Worm (Caenorhabditis elegans) whole organism, L3 larva: ENCODE results near the gene sart-3.

ENCODE experiments used
- R02D3.7 ChIP-seq: fragments of 150-350 bp; optimal IDR thresholded peaks from 2 replicates; lab custom pipeline; 2014; ENCODE audit warnings: missing biosample characterization, missing genetic modification characterization
- ZK546.5 ChIP-seq: sonication (generic microtip); optimal IDR thresholded peaks from 2 replicates; lab custom pipeline; 2017; ENCODE audit warnings: missing biosample characterization, missing genetic modification characterization
- aly-2 ChIP-seq: fragments of 150-350 bp; optimal IDR thresholded peaks from 2 replicates; lab custom pipeline; 2014; ENCODE audit warnings: missing biosample characterization, missing genetic modification characterization
- ama-1 ChIP-seq: fragments of 150-350 bp; optimal IDR thresholded peaks from 2 replicates; lab custom pipeline; 2018
- ceh-16 ChIP-seq: sonication (generic microtip); optimal IDR thresholded peaks from 2 replicates; lab custom pipeline; 2017; ENCODE audit warnings: missing biosample characterization, missing genetic modification characterization
- ceh-82 ChIP-seq: fragments of 150-350 bp; optimal IDR thresholded peaks from 2 replicates; lab custom pipeline; 2014; ENCODE audit warnings: missing biosample characterization, missing genetic modification characterization
- ceh-9 ChIP-seq: sonication (generic microtip); optimal IDR thresholded peaks from 2 replicates; lab custom pipeline; 2018; ENCODE audit warnings: missing biosample characterization, missing genetic modification characterization
- daf-12 ChIP-seq: fragments of 150-350 bp; optimal IDR thresholded peaks from 2 replicates; lab custom pipeline; 2014; ENCODE audit warnings: missing biosample characterization, missing genetic modification reagents, missing genetic modification characterization
- egl-5 ChIP-seq: fragments of 150-350 bp; optimal IDR thresholded peaks from 2 replicates; lab custom pipeline; 2017; ENCODE audit warnings: missing biosample characterization, missing genetic modification reagents, missing genetic modification characterization, inconsistent platforms
- elt-2 ChIP-seq: sonication (generic microtip); optimal IDR thresholded peaks from 2 replicates; lab custom pipeline; 2016; ENCODE audit warnings: missing genetic modification reagents, mild to moderate bottlenecking, missing genetic modification characterization, missing compliant biosample characterization
- elt-3 ChIP-seq, 3 experiments: fragments of 150-350 bp in 1 of 3; sonication (generic microtip) in 2 of 3; optimal IDR thresholded peaks; 2 replicates in 2 of 3; 4 replicates in 1 of 3; lab custom pipeline; 2014 to 2017; ENCODE audit warnings: missing biosample characterization in 3 of 3, missing genetic modification characterization in 3 of 3
- fkh-10 ChIP-seq: sonication (generic microtip); optimal IDR thresholded peaks from 2 replicates; lab custom pipeline; 2017; ENCODE audit warnings: missing biosample characterization, missing genetic modification reagents, missing genetic modification characterization
- fos-1 ChIP-seq: fragments of 150-350 bp; optimal IDR thresholded peaks from 2 replicates; lab custom pipeline; 2014; ENCODE audit warnings: missing biosample characterization, missing genetic modification characterization
- hmg-11 ChIP-seq: sonication (generic microtip); optimal IDR thresholded peaks from 2 replicates; lab custom pipeline; 2016; ENCODE audit warnings: missing genetic modification characterization, missing compliant biosample characterization
- jun-1 ChIP-seq: fragments of 150-350 bp; optimal IDR thresholded peaks from 2 replicates; lab custom pipeline; 2014; ENCODE audit warnings: missing biosample characterization, missing genetic modification reagents, missing genetic modification characterization
- lin-15B ChIP-seq: fragments of 150-350 bp; optimal IDR thresholded peaks from 2 replicates; lab custom pipeline; 2014; ENCODE audit warnings: missing biosample characterization, missing genetic modification characterization
- lsy-12 ChIP-seq: sonication (generic microtip); optimal IDR thresholded peaks from 2 replicates; lab custom pipeline; 2016; ENCODE audit warnings: mild to moderate bottlenecking, missing genetic modification characterization, missing compliant biosample characterization
- mdl-1 ChIP-seq: fragments of 150-350 bp; optimal IDR thresholded peaks from 2 replicates; lab custom pipeline; 2014; ENCODE audit warnings: missing biosample characterization, missing genetic modification characterization
- mml-1 ChIP-seq: fragments of 150-350 bp; sonication (generic microtip); optimal IDR thresholded peaks from 3 replicates; lab custom pipeline; 2014; ENCODE audit warnings: missing biosample characterization, missing genetic modification characterization
- nfya-1 ChIP-seq: sonication (generic microtip); optimal IDR thresholded peaks from 2 replicates; lab custom pipeline; 2017; ENCODE audit warnings: missing genetic modification characterization, mild to moderate bottlenecking, missing compliant biosample characterization, antibody characterized with exemption, moderate library complexity; ENCODE audit not compliant: insufficient read depth
- nhr-11 ChIP-seq: fragments of 150-350 bp; optimal IDR thresholded peaks from 2 replicates; lab custom pipeline; 2014; ENCODE audit warnings: missing biosample characterization, missing genetic modification characterization
- nhr-12 ChIP-seq: fragments of 150-350 bp; optimal IDR thresholded peaks from 2 replicates; lab custom pipeline; 2014; ENCODE audit warnings: missing biosample characterization, missing genetic modification characterization
- nhr-23 ChIP-seq: fragments of 150-350 bp; optimal IDR thresholded peaks from 2 replicates; lab custom pipeline; 2014; ENCODE audit warnings: missing biosample characterization, missing genetic modification reagents, missing genetic modification characterization
- nhr-25 ChIP-seq: sonication (generic microtip); optimal IDR thresholded peaks from 2 replicates; lab custom pipeline; 2017; ENCODE audit warnings: missing biosample characterization, missing genetic modification characterization
- nhr-28 ChIP-seq: fragments of 150-350 bp; optimal IDR thresholded peaks from 2 replicates; lab custom pipeline; 2014; ENCODE audit warnings: missing biosample characterization, missing genetic modification characterization
- nhr-43 ChIP-seq: sonication (generic microtip); optimal IDR thresholded peaks from 2 replicates; lab custom pipeline; 2016; ENCODE audit warnings: mild to moderate bottlenecking, missing genetic modification characterization, missing compliant biosample characterization; ENCODE audit not compliant: poor library complexity, severe bottlenecking
- nhr-67 ChIP-seq: fragments of 150-350 bp; optimal IDR thresholded peaks from 2 replicates; lab custom pipeline; 2014; ENCODE audit warnings: missing biosample characterization, missing genetic modification characterization
- nhr-76 ChIP-seq: fragments of 150-350 bp; sonication (generic microtip); optimal IDR thresholded peaks from 5 replicates; lab custom pipeline; 2014; ENCODE audit warnings: missing biosample characterization, missing genetic modification characterization
- sea-2 ChIP-seq: fragments of 150-350 bp; sonication (generic microtip); optimal IDR thresholded peaks from 4 replicates; lab custom pipeline; 2014; ENCODE audit warnings: missing biosample characterization, missing genetic modification reagents, missing genetic modification characterization
- skn-1 ChIP-seq: fragments of 150-350 bp; optimal IDR thresholded peaks from 2 replicates; lab custom pipeline; 2014; ENCODE audit warnings: missing biosample characterization, missing genetic modification characterization
- snpc-4 ChIP-seq: fragments of 150-350 bp; optimal IDR thresholded peaks from 2 replicates; lab custom pipeline; 2014; ENCODE audit warnings: missing biosample characterization, missing genetic modification characterization
- tbx-2 ChIP-seq: sonication (generic microtip); optimal IDR thresholded peaks from 2 replicates; lab custom pipeline; 2016; ENCODE audit warnings: mild to moderate bottlenecking, missing genetic modification characterization, missing compliant biosample characterization
- unc-39 ChIP-seq: sonication (generic microtip); optimal IDR thresholded peaks from 4 replicates; lab custom pipeline; 2017; ENCODE audit warnings: missing biosample characterization, missing genetic modification characterization
- ztf-11 ChIP-seq: fragments of 150-350 bp; optimal IDR thresholded peaks from 2 replicates; lab custom pipeline; 2014; ENCODE audit warnings: missing biosample characterization, missing genetic modification characterization
- ztf-4 ChIP-seq: fragments of 150-350 bp; optimal IDR thresholded peaks from 2 replicates; lab custom pipeline; 2014; ENCODE audit warnings: missing biosample characterization, missing genetic modification characterization

sart-3 gene

DNA sequence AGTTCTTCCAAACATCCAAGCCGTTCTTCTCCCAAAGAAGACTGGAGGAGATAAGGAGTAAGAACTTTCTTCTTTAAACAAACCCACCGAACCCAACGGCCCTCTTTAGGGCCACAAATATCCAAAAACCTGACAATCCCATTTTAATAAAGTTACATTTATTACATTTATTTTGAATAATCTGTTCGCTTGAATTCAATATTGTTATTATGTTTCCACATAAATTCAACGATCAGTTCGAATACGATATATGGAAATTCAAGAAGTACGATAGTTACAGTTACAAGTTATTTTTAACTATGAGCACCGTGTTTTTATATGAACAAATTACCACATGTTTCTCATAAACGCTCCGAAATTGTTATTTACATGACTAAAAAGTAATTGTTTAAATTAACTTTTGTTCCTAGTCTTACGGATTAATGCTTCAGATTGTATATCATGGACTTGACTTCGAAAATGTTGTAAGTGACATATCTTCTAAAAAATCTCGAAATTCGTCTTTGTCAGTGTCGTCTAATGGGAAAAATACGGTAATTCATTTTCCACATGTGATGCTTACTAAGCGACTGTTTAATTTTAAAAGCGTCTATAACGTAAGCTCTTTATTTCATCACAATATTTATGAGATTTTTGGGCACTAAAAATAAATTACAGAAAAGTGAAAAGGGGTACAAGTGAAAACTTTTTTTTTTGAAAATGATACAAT, 8.1 kb upstream of the sart-3 start:
- no peak for TF ChIP-seq nhr-76 (tag; lab: Kevin White, UChicago)
- no peak for TF ChIP-seq tbx-2 (tag; lab: Kevin White, UChicago)
- no peak for TF ChIP-seq ama-1 (lab: Kevin White, UChicago)
- TF ChIP-seq elt-3 (tag; optimal IDR thresholded peaks at IDR 0.05; lab: Kevin White, UChicago): no peak
- TF ChIP-seq jun-1: no peak
- TF ChIP-seq fos-1 (tag; lab: Kevin White, UChicago): no peak

DNA sequence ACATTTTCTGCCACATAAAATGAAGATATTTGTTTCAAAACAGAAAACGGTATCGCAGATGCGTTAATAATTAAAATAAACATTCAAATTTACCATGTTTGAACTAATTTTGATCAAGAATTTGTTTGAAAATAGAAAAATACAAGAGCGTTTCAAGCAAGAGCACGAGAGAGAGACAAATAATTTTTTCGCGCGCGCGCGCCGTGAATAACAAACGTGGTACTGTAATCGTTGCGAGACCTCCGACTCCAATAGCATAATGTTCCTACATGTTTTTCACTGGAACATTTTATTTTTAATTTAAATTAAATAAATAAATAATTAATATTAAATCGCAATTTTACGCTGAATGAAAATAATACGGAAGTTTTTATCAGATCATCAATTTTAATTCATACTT, 4.3 kb upstream of the sart-3 start, which contains the start of gene F54E12.2:
Gene F54E12.2, minus strand, starts transcription at position 164 of the 400 bp plus-strand sequence.
- TF ChIP-seq nfya-1: no peak
- no peak for TF ChIP-seq ceh-9
- no peak for TF ChIP-seq nhr-23 (tag; lab: Kevin White, UChicago)
- no peak for TF ChIP-seq ama-1 (lab: Kevin White, UChicago)
- TF ChIP-seq R02D3.7 (tag; lab: Kevin White, UChicago): no peak

DNA sequence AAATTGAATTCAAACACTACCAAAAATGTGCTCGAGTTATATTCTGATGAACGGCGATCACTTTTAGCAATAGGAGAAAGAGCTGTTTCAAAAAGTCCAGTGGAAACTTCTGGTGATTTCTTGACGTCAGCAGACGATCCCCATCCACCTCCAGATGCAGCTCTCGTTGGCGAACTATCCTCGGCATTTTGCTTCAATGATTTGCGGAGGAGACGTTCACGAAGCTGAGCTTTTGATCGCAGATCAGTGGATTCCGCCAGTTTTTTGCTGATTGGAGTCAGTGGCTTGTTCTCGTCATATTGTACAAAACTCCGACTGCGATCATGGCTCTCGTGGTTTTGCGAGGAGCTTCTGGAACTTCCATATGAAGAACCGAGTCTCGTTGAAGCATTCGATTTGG, 3.4 kb upstream of the sart-3 start:
- TF ChIP-seq ama-1 (lab: Kevin White, UChicago): no peak
- TF ChIP-seq ceh-82 (tag; lab: Kevin White, UChicago): no peak
- no peak for TF ChIP-seq fkh-10
- TF ChIP-seq nhr-12: no peak
- TF ChIP-seq nhr-67 (tag; lab: Kevin White, UChicago): no peak
- no peak for TF ChIP-seq ztf-11 (tag; lab: Kevin White, UChicago)
- no peak for TF ChIP-seq tbx-2 (tag; lab: Kevin White, UChicago)
- TF ChIP-seq lsy-12: no peak
- no peak for TF ChIP-seq aly-2 (tag; lab: Kevin White, UChicago)
- TF ChIP-seq ZK546.5 (tag; lab: Kevin White, UChicago): no peak
- TF ChIP-seq nhr-25 (tag; lab: Kevin White, UChicago): no peak
- no peak for TF ChIP-seq ceh-9
- TF ChIP-seq nhr-43 (tag; lab: Kevin White, UChicago): no peak

ce11 chrIV:11329269-11329668, 3.5 kb downstream of the sart-3 start, which contains the start of gene leo-1:
leo-1 (minus strand) TSS chrIV:11329369.
- TF ChIP-seq egl-5 (tag; lab: Kevin White, UChicago): no peak
- TF ChIP-seq mdl-1 (tag; lab: Kevin White, UChicago): no peak
- no peak for TF ChIP-seq ceh-16 (tag; lab: Kevin White, UChicago)
- TF ChIP-seq tbx-2 (tag; lab: Kevin White, UChicago): no peak
- TF ChIP-seq elt-2 (tag; lab: Kevin White, UChicago): no peak
- TF ChIP-seq nhr-43 (tag; lab: Kevin White, UChicago): no peak
- no peak for TF ChIP-seq hmg-11 (tag; lab: Kevin White, UChicago)
- TF ChIP-seq lin-15B (tag; lab: Kevin White, UChicago): no peak
- TF ChIP-seq, all 47 proteins: peak for 0

DNA sequence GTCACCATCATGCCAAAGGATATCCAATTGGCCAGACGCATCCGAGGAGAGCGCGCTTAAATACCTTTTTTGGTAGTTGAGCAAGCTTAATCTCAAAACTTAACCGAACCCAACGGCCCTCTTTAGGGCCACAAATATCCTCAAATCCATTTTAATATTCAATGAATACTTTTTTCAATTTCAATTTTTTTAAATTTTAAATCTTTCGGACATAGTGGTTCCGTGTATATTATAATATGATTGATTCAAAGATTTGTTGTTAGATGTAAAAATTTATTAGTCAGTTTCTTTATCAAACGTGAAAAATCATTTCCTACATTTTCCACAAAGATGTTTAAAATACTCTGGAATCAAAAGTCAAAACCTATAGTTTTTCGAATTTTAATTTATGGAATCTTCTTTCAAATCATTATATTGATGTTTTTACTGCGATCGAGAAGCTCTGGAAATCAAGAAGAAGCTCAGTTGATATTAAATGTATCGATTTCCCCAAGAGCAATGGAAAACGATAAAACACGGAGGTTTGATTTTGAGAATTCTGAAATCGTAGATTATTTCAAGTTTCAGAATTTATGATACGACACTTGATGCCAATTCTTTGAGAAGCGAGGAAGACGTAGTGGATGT, 5.7 kb downstream of the sart-3 start, which contains the start of gene B0035.21:
Gene B0035.21, plus strand, starts transcription at position 322 of the 627 bp plus-strand sequence.
- TF ChIP-seq nhr-28 (tag; lab: Kevin White, UChicago): no peak
- no peak for TF ChIP-seq unc-39 (tag; lab: Kevin White, UChicago)
- no peak for TF ChIP-seq mml-1 (tag; lab: Kevin White, UChicago)
- no peak for TF ChIP-seq snpc-4 (tag; lab: Kevin White, UChicago)
- TF ChIP-seq nhr-12: no peak
- TF ChIP-seq nhr-25 (tag; lab: Kevin White, UChicago): no peak
- TF ChIP-seq nhr-11 (tag; lab: Kevin White, UChicago): no peak
- TF ChIP-seq lsy-12: no peak
- TF ChIP-seq daf-12 (tag; lab: Kevin White, UChicago): no peak
- no peak for TF ChIP-seq R02D3.7 (tag; lab: Kevin White, UChicago)
- TF ChIP-seq ama-1 (lab: Kevin White, UChicago): no peak
- TF ChIP-seq ztf-4: no peak
- no peak for TF ChIP-seq ceh-82 (tag; lab: Kevin White, UChicago)
- TF ChIP-seq nhr-43 (tag; lab: Kevin White, UChicago): no peak
- TF ChIP-seq sea-2 (GFP tag; lab: Kevin White, UChicago): no peak
- no peak for TF ChIP-seq skn-1 (tag; lab: Kevin White, UChicago)
